Fruit fly (Drosophila melanogaster) whole organism, prepupa: ENCODE data around the gene CG31793.

Source experiments
- CG11902 ChIP-seq: fragments of 200-800 bp; sonication (Bioruptor generic); optimal IDR thresholded peaks from 3 replicates; lab custom pipeline; 2016; ENCODE audit warnings: missing biosample characterization, missing genetic modification characterization
- CG16779 ChIP-seq: fragments of 200-800 bp; sonication (Bioruptor generic); optimal IDR thresholded peaks from 3 replicates; lab custom pipeline; 2017; ENCODE audit warnings: missing biosample characterization, mild to moderate bottlenecking, missing genetic modification characterization
- CG3919 ChIP-seq: fragments of 200-800 bp; sonication (Bioruptor generic); optimal IDR thresholded peaks from 3 replicates; lab custom pipeline; 2016; ENCODE audit warnings: missing biosample characterization, missing genetic modification characterization
- Eip75B ChIP-seq: fragments of 200-800 bp; sonication (Bioruptor generic); optimal IDR thresholded peaks from 3 replicates; lab custom pipeline; 2016; ENCODE audit warnings: missing biosample characterization, missing genetic modification characterization
- Hr38 ChIP-seq: sonication (Bioruptor generic); optimal IDR thresholded peaks from 2 replicates; lab custom pipeline; 2016; ENCODE audit warnings: missing biosample characterization, missing genetic modification characterization
- Lpt ChIP-seq: fragments of 200-800 bp; sonication (Bioruptor generic); optimal IDR thresholded peaks from 3 replicates; lab custom pipeline; 2016; ENCODE audit warnings: missing biosample characterization, missing genetic modification characterization
- Met ChIP-seq: fragments of 200-800 bp; sonication (Bioruptor generic); optimal IDR thresholded peaks from 3 replicates; lab custom pipeline; 2016; ENCODE audit warnings: missing biosample characterization, missing genetic modification characterization
- Sox102F ChIP-seq: fragments of 200-800 bp; sonication (Bioruptor generic); optimal IDR thresholded peaks from 2 replicates; lab custom pipeline; 2016; ENCODE audit warnings: missing biosample characterization, mild to moderate bottlenecking, missing genetic modification characterization
- acj6 ChIP-seq: fragments of 200-800 bp; sonication (Bioruptor generic); optimal IDR thresholded peaks from 3 replicates; lab custom pipeline; 2016; ENCODE audit warnings: missing biosample characterization, missing genetic modification characterization
- svp ChIP-seq: fragments of 200-800 bp; sonication (Bioruptor generic); peaks from one replicate; lab custom pipeline; 2016; ENCODE audit warnings: missing biosample characterization, missing genetic modification characterization

DNA sequence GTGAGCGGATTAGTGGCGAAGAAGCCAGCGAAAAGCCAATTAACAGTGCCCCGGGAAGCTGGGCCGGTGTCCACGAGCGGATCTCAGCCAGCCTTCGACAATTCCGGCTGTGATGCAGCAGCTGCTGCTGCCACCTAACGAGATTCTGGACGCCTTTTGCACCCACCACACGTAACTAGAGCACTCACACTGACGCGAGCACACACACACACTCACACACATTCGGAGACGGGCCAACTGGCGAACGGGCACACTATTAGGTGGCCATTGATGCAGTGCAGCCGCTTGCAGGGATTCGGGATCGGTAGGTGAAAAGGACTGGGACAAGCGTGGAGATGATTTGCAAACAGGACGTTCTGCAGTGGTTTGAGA is 51.3 kb downstream of the CG31793 start:
- TF ChIP-seq Sox102F (GFP tag; lab: Kevin White, UChicago) = no peak
- no peak for TF ChIP-seq CG11902 (GFP tag; lab: Kevin White, UChicago)
- no peak for TF ChIP-seq CG3919 (GFP tag; lab: Kevin White, UChicago)
- TF ChIP-seq svp (GFP tag; lab: Kevin White, UChicago) = no peak
- no peak for TF ChIP-seq Met
- TF ChIP-seq CG16779 = no peak
- TF ChIP-seq Lpt (GFP tag; lab: Kevin White, UChicago) = no peak
- no peak for TF ChIP-seq Eip75B (GFP tag; lab: Kevin White, UChicago)
- no peak for TF ChIP-seq acj6 (GFP tag; lab: Kevin White, UChicago)
- TF ChIP-seq Hr38 (GFP tag; lab: Kevin White, UChicago) = no peak
